Fruit fly (Drosophila melanogaster): Measurements from ENCODE around the gene CG32017.

DNA sequence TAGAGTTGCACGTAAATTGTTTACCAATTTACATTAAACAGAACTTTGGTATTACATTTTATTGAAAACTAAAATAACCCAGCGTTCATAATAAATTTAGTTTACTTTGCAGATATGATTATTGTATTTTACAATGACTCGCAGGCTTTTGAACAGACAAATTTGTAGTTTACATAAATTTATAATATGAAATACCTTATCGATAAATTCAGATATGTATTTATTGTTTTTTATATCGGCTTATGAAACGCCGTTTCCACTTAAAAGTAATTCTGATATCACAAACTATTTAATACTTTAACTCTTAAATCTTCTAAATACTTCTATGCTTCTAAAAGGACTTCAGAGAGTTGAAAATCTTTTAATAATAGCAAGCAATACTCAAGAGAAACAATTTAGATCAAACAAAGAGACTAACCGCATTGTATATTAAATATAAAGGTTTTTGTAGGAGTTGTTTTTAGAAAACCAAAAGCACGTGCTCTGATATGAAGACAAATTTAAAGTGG, 34.7 kb upstream of the CG32017 start, which contains the start of gene PIP4K:
- TF ChIP-seq pzg (GFP tag; optimal IDR thresholded peaks at IDR 0.05), result no peak
- no peak for TF ChIP-seq B-H2 (GFP tag; optimal IDR thresholded peaks at IDR 0.05)
- TF ChIP-seq Atf3 (GFP tag; optimal IDR thresholded peaks at IDR 0.05), result no peak
- no peak for TF ChIP-seq CG6254 (GFP tag; optimal IDR thresholded peaks at IDR 0.05)
- no peak for TF ChIP-seq bowl (GFP tag; IDR thresholded peaks at IDR 0.05)
- TF ChIP-seq CG9876 (GFP tag; optimal IDR thresholded peaks at IDR 0.05), result no peak
